Fruit fly (Drosophila melanogaster) whole organism, adult: ENCODE measurements around the gene CG13679.

Source experiments
- CG11617 ChIP-seq: fragments of 200-800 bp; sonication (Bioruptor generic); optimal IDR thresholded peaks from 2 replicates; lab custom pipeline; 2017; ENCODE audit warnings: mild to moderate bottlenecking, missing biosample characterization, missing genetic modification reagents, missing genetic modification characterization
- CG12768 ChIP-seq: fragments of 200-800 bp; sonication (Bioruptor generic); optimal IDR thresholded peaks from 2 replicates; lab custom pipeline; 2017; ENCODE audit warnings: missing biosample characterization, missing genetic modification characterization, mild to moderate bottlenecking, moderate library complexity, missing genetic modification reagents
- CG14711 ChIP-seq: fragments of 200-800 bp; sonication (Bioruptor generic); optimal IDR thresholded peaks from 2 replicates; lab custom pipeline; 2018; ENCODE audit warnings: missing biosample characterization, mild to moderate bottlenecking, missing genetic modification characterization, moderate library complexity
- CG1620 ChIP-seq: fragments of 200-800 bp; sonication (Bioruptor generic); optimal IDR thresholded peaks from 2 replicates; lab custom pipeline; 2016; ENCODE audit warnings: missing biosample characterization, missing genetic modification characterization
- CG33017 ChIP-seq: fragments of 200-800 bp; sonication (Bioruptor generic); optimal IDR thresholded peaks from 2 replicates; lab custom pipeline; 2018; ENCODE audit warnings: missing biosample characterization, mild to moderate bottlenecking, missing genetic modification characterization, moderate library complexity
- CG5204 ChIP-seq: fragments of 200-800 bp; sonication (Bioruptor generic); optimal IDR thresholded peaks from 2 replicates; lab custom pipeline; 2016; ENCODE audit warnings: missing biosample characterization, missing genetic modification characterization
- CG7045 ChIP-seq: fragments of 200-800 bp; sonication (Bioruptor generic); optimal IDR thresholded peaks from 2 replicates; lab custom pipeline; 2017; ENCODE audit warnings: missing biosample characterization, mild to moderate bottlenecking, missing genetic modification characterization
- CG7101 ChIP-seq: fragments of 200-800 bp; sonication (Bioruptor generic); optimal IDR thresholded peaks from 2 replicates; lab custom pipeline; 2018; ENCODE audit warnings: missing biosample characterization, mild to moderate bottlenecking, missing genetic modification characterization, moderate library complexity
- Clk ChIP-seq: fragments of 200-800 bp; sonication (Bioruptor generic); optimal IDR thresholded peaks from 2 replicates; lab custom pipeline; 2017; ENCODE audit warnings: missing biosample characterization, missing genetic modification characterization
- Crg-1 ChIP-seq: fragments of 200-800 bp; sonication (Bioruptor generic); optimal IDR thresholded peaks from 2 replicates; lab custom pipeline; 2016; ENCODE audit warnings: missing biosample characterization, missing genetic modification characterization
- Hr96 ChIP-seq: fragments of 200-800 bp; sonication (Bioruptor generic); optimal IDR thresholded peaks from 2 replicates; lab custom pipeline; 2016; ENCODE audit warnings: missing biosample characterization, missing genetic modification characterization
- Mnt ChIP-seq: fragments of 200-800 bp; sonication (Bioruptor generic); optimal IDR thresholded peaks from 2 replicates; lab custom pipeline; 2016; ENCODE audit warnings: missing biosample characterization, mild to moderate bottlenecking, missing genetic modification characterization
- bab1 ChIP-seq: fragments of 200-800 bp; sonication (Bioruptor generic); optimal IDR thresholded peaks from 3 replicates; lab custom pipeline; 2019; ENCODE audit warnings: missing biosample characterization, mild to moderate bottlenecking, missing genetic modification characterization, moderate library complexity
- cic ChIP-seq: fragments of 200-800 bp; sonication (Bioruptor generic); optimal IDR thresholded peaks from 2 replicates; lab custom pipeline; 2017; ENCODE audit warnings: missing biosample characterization, mild to moderate bottlenecking, missing genetic modification characterization, moderate library complexity
- cnc ChIP-seq, 2 experiments: fragments of >200 bp; optimal IDR thresholded peaks; 2 replicates each; lab custom pipeline; 2017
- kay ChIP-seq: fragments of 200-800 bp; sonication (Bioruptor generic); peaks from one replicate; lab custom pipeline; 2016; ENCODE audit warnings: missing biosample characterization, missing genetic modification characterization, borderline replicate concordance
- ovo ChIP-seq: fragments of 200-800 bp; sonication (Bioruptor generic); optimal IDR thresholded peaks from 2 replicates; lab custom pipeline; 2016; ENCODE audit warnings: missing biosample characterization, missing genetic modification characterization
- pad ChIP-seq: fragments of 200-800 bp; sonication (Bioruptor generic); optimal IDR thresholded peaks from 3 replicates; lab custom pipeline; 2017; ENCODE audit warnings: missing biosample characterization, missing genetic modification characterization, mild to moderate bottlenecking, moderate library complexity, missing genetic modification reagents
- tj ChIP-seq: fragments of 200-800 bp; sonication (Bioruptor generic); optimal IDR thresholded peaks from 3 replicates; lab custom pipeline; 2017; ENCODE audit warnings: missing biosample characterization, mild to moderate bottlenecking, missing genetic modification characterization, moderate library complexity
- toe ChIP-seq: fragments of 200-800 bp; sonication (Bioruptor generic); optimal IDR thresholded peaks from 2 replicates; lab custom pipeline; 2016; ENCODE audit warnings: missing biosample characterization, missing genetic modification characterization

The CG13679 gene

dm6 chr3L:8240932-8241331, 38.3 kb downstream of the CG13679 start:
- no peak for TF ChIP-seq CG7101 (tag; lab: Kevin White, UChicago)
- no peak for TF ChIP-seq CG14711
- TF ChIP-seq ovo: no peak
- no peak for TF ChIP-seq tj
- TF ChIP-seq CG12768: no peak
- TF ChIP-seq Crg-1 (GFP tag; lab: Kevin White, UChicago): no peak
- TF ChIP-seq pad (GFP tag; lab: Kevin White, UChicago): no peak
- TF ChIP-seq bab1: no peak
- peak; percentile 23 for TF ChIP-seq toe (GFP tag; lab: Kevin White, UChicago)
- no peak for TF ChIP-seq CG1620
- peak; percentile 29 for TF ChIP-seq Mnt (GFP tag; lab: Kevin White, UChicago)
- TF ChIP-seq Clk (GFP tag; lab: Kevin White, UChicago): no peak
- TF ChIP-seq CG7045 (GFP tag; lab: Kevin White, UChicago): peak; percentile 29
- no peak for TF ChIP-seq cnc (optimal IDR thresholded peaks at IDR 0.05; lab: Kevin White, UChicago)
- TF ChIP-seq CG11617 (GFP tag; lab: Kevin White, UChicago): no peak
- TF ChIP-seq Hr96 (GFP tag; lab: Kevin White, UChicago): no peak
- no peak for TF ChIP-seq CG5204 (GFP tag; lab: Kevin White, UChicago)
- no peak for TF ChIP-seq CG33017 (tag; lab: Kevin White, UChicago)
- TF ChIP-seq kay (GFP tag; lab: Kevin White, UChicago): no peak
- TF ChIP-seq cic (GFP tag; lab: Kevin White, UChicago): peak; percentile 55
